Fruit fly (Drosophila melanogaster) Kc167 (cell line): ENCODE measurements around the gene Tsp66A.

Experiments
- h ChIP-seq: fragments of >200 bp; optimal IDR thresholded peaks from 3 replicates; lab custom pipeline; 2018; ENCODE audit warnings: missing external identifiers
- insv ChIP-seq: fragments of >200 bp; optimal IDR thresholded peaks from 3 replicates; lab custom pipeline; 2018; ENCODE audit warnings: missing external identifiers
- psq ChIP-seq: fragments of >200 bp; optimal IDR thresholded peaks from 2 replicates; lab custom pipeline; 2017; ENCODE audit warnings: missing external identifiers
- ttk ChIP-seq: sonication (Bioruptor generic); optimal IDR thresholded peaks from 2 replicates; lab custom pipeline; 2017; ENCODE audit warnings: missing external identifiers

dm6 chr3L:7450553-7450952 is 14.8 kb upstream of the Tsp66A start, which contains the start of gene CG33278:
- TF ChIP-seq ttk (lab: Kevin White, UChicago): no peak
- no peak for TF ChIP-seq insv (lab: Kevin White, UChicago)
- TF ChIP-seq h (lab: Kevin White, UChicago): no peak
- no peak for TF ChIP-seq psq (lab: Kevin White, UChicago)
